Worm (Caenorhabditis elegans) whole organism, L1 larva: ENCODE measurements around the gene fil-1.
A peak's percentile ranks its signal among the peaks of the same experiment; 100 is the strongest.

Experiments used
- C16A3.4 ChIP-seq: fragments of 150-350 bp; optimal IDR thresholded peaks from 2 replicates; lab custom pipeline; 2014; ENCODE audit warnings: missing biosample characterization, missing genetic modification characterization
- F16B12.6 ChIP-seq: fragments of 150-350 bp; optimal IDR thresholded peaks from 2 replicates; lab custom pipeline; 2014; ENCODE audit warnings: missing biosample characterization, missing genetic modification characterization
- aly-2 ChIP-seq: fragments of 150-350 bp; optimal IDR thresholded peaks from 2 replicates; lab custom pipeline; 2014; ENCODE audit warnings: missing biosample characterization, missing genetic modification characterization
- ceh-82 ChIP-seq, 3 experiments: fragments of 150-350 bp in 1 of 3; sonication (generic microtip) in 2 of 3; optimal IDR thresholded peaks; 2 replicates each; lab custom pipeline; 2014 to 2017; ENCODE audit warnings: missing biosample characterization in 3 of 3, missing genetic modification characterization in 3 of 3
- dpl-1 ChIP-seq, 3 experiments: fragments of 150-350 bp in 2 of 3; sonication (generic microtip) in 1 of 3; optimal IDR thresholded peaks; 2 replicates each; lab custom pipeline; 2014 to 2017; ENCODE audit warnings: missing biosample characterization in 3 of 3, missing genetic modification characterization in 3 of 3, missing genetic modification reagents in 3 of 3
- dsc-1 ChIP-seq: sonication (generic microtip); optimal IDR thresholded peaks from 2 replicates; lab custom pipeline; 2016; ENCODE audit warnings: mild to moderate bottlenecking, missing genetic modification characterization, missing compliant biosample characterization
- efl-1 ChIP-seq, 4 experiments: fragments of 150-350 bp; optimal IDR thresholded peaks in 3 of 4; peaks in 1 of 4; 1 replicate in 1 of 4; 2 replicates in 3 of 4; lab custom pipeline; 2014; ENCODE audit warnings: missing biosample characterization in 2 of 4, missing genetic modification characterization in 2 of 4, missing genetic modification reagents in 2 of 4
- efl-3 ChIP-seq: fragments of 200-800 bp; sonication (Bioruptor generic); optimal IDR thresholded peaks from 2 replicates; lab custom pipeline; 2018; ENCODE audit warnings: mild to moderate bottlenecking, missing genetic modification characterization, missing compliant biosample characterization
- egl-13 ChIP-seq: sonication (generic microtip); optimal IDR thresholded peaks from 2 replicates; lab custom pipeline; 2016; ENCODE audit warnings: missing genotype, missing genetic modification reagents, missing genetic modification characterization, missing compliant biosample characterization
- egl-27 ChIP-seq, 2 experiments: fragments of 150-350 bp in 1 of 2; sonication (generic microtip); optimal IDR thresholded peaks; 3 replicates each; lab custom pipeline; 2017 to 2018; ENCODE audit warnings: missing biosample characterization in 2 of 2, missing genetic modification characterization in 2 of 2, missing genetic modification reagents in 2 of 2
- elt-3 ChIP-seq, 6 experiments: fragments of 150-350 bp in 1 of 6; sonication (generic microtip); optimal IDR thresholded peaks; 2 replicates each; lab custom pipeline; 2017 to 2018; ENCODE audit warnings: missing biosample characterization in 6 of 6, missing genetic modification characterization in 6 of 6, inconsistent platforms in 1 of 6
- ets-5 ChIP-seq: fragments of 200-800 bp; sonication (Bioruptor generic); IDR thresholded peaks from 2 replicates; pipeline ENCODE4 v1.3.6; 2022; ENCODE audit warnings: missing genetic modification characterization, missing compliant biosample characterization
- fkh-4 ChIP-seq: sonication (generic microtip); optimal IDR thresholded peaks from 2 replicates; lab custom pipeline; 2016; ENCODE audit warnings: missing compliant biosample characterization, missing genetic modification characterization, borderline replicate concordance
- fkh-8 ChIP-seq: sonication (generic microtip); optimal IDR thresholded peaks from 2 replicates; lab custom pipeline; 2016; ENCODE audit warnings: mild to moderate bottlenecking, missing genetic modification characterization, missing compliant biosample characterization
- hlh-17 ChIP-seq: fragments of 200-800 bp; sonication (Bioruptor generic); optimal IDR thresholded peaks from 2 replicates; lab custom pipeline; 2018; ENCODE audit warnings: missing genetic modification characterization, mild to moderate bottlenecking, missing compliant biosample characterization, moderate library complexity, borderline replicate concordance
- hpl-2 ChIP-seq: fragments of 150-350 bp; optimal IDR thresholded peaks from 2 replicates; lab custom pipeline; 2014; ENCODE audit warnings: missing biosample characterization, missing genetic modification reagents, missing genetic modification characterization
- isw-1 ChIP-seq: fragments of 200-800 bp; sonication (Bioruptor generic); IDR thresholded peaks from 2 replicates; pipeline ENCODE4 v1.3.6; 2022; ENCODE audit warnings: missing genetic modification characterization, missing compliant biosample characterization
- lin-15B ChIP-seq: fragments of 150-350 bp; sonication (generic microtip); optimal IDR thresholded peaks from 3 replicates; lab custom pipeline; 2014; ENCODE audit warnings: missing biosample characterization, missing genetic modification characterization
- lin-35 ChIP-seq, 2 experiments: fragments of 150-350 bp; optimal IDR thresholded peaks; 2 replicates each; lab custom pipeline; 2014; ENCODE audit warnings: missing biosample characterization in 2 of 2, missing genetic modification characterization in 2 of 2, missing genetic modification reagents in 2 of 2
- lin-39 ChIP-seq: fragments of 150-350 bp; optimal IDR thresholded peaks from 2 replicates; lab custom pipeline; 2014; ENCODE audit warnings: missing biosample characterization, missing genetic modification reagents, missing genetic modification characterization
- lir-3 ChIP-seq: sonication (generic microtip); optimal IDR thresholded peaks from 2 replicates; lab custom pipeline; 2016; ENCODE audit warnings: mild to moderate bottlenecking, missing genetic modification characterization, moderate library complexity, missing compliant biosample characterization; ENCODE audit not compliant: poor library complexity
- lsy-2 ChIP-seq, 2 experiments: fragments of 150-350 bp; optimal IDR thresholded peaks; 2 replicates each; lab custom pipeline; 2014; ENCODE audit warnings: missing biosample characterization in 2 of 2, missing genetic modification characterization in 2 of 2
- mef-2 ChIP-seq: fragments of 150-350 bp; optimal IDR thresholded peaks from 2 replicates; lab custom pipeline; 2014; ENCODE audit warnings: missing biosample characterization, missing genetic modification characterization
- mep-1 ChIP-seq: fragments of 150-350 bp; optimal IDR thresholded peaks from 2 replicates; lab custom pipeline; 2014; ENCODE audit warnings: missing biosample characterization, missing genetic modification characterization
- nhr-12 ChIP-seq: sonication (generic microtip); optimal IDR thresholded peaks from 2 replicates; lab custom pipeline; 2017; ENCODE audit warnings: missing biosample characterization, missing genetic modification characterization
- nhr-19 ChIP-seq: fragments of 200-800 bp; sonication (Bioruptor generic); conservative IDR thresholded peaks from 2 replicates; pipeline ENCODE4 v1.3.6; 2022; ENCODE audit warnings: missing genetic modification characterization, missing compliant biosample characterization
- nhr-20 ChIP-seq: sonication (generic microtip); optimal IDR thresholded peaks from 2 replicates; lab custom pipeline; 2016; ENCODE audit warnings: mild to moderate bottlenecking, missing genetic modification characterization, missing compliant biosample characterization
- nhr-47 ChIP-seq: sonication (generic microtip); optimal IDR thresholded peaks from 2 replicates; lab custom pipeline; 2016; ENCODE audit warnings: mild to moderate bottlenecking, missing genetic modification characterization, moderate library complexity, missing compliant biosample characterization
- nhr-71 ChIP-seq: sonication (generic microtip); optimal IDR thresholded peaks from 2 replicates; lab custom pipeline; 2016; ENCODE audit warnings: mild to moderate bottlenecking, missing genetic modification characterization, moderate library complexity, missing compliant biosample characterization
- nhr-85 ChIP-seq: sonication (generic microtip); peaks from one replicate; lab custom pipeline; 2016; ENCODE audit warnings: missing genetic modification characterization, inconsistent platforms, missing compliant biosample characterization
- nhr-90 ChIP-seq: sonication (generic microtip); optimal IDR thresholded peaks from 2 replicates; lab custom pipeline; 2016; ENCODE audit warnings: mild to moderate bottlenecking, missing genetic modification characterization, missing compliant biosample characterization; ENCODE audit not compliant: poor library complexity
- rnt-1 ChIP-seq: sonication (generic microtip); optimal IDR thresholded peaks from 2 replicates; lab custom pipeline; 2016; ENCODE audit warnings: mild to moderate bottlenecking, missing genetic modification characterization, moderate library complexity, missing compliant biosample characterization
- skn-1 ChIP-seq: fragments of 150-350 bp; optimal IDR thresholded peaks from 2 replicates; lab custom pipeline; 2014; ENCODE audit warnings: missing biosample characterization, missing genetic modification characterization
- snu-23 ChIP-seq: sonication (generic microtip); optimal IDR thresholded peaks from 2 replicates; lab custom pipeline; 2016; ENCODE audit warnings: missing genetic modification characterization, missing compliant biosample characterization
- sptf-1 ChIP-seq: fragments of 150-350 bp; optimal IDR thresholded peaks from 2 replicates; lab custom pipeline; 2014; ENCODE audit warnings: missing biosample characterization, missing genetic modification characterization
- swsn-7 ChIP-seq: sonication (generic microtip); optimal IDR thresholded peaks from 2 replicates; lab custom pipeline; 2016; ENCODE audit warnings: missing genetic modification characterization, missing compliant biosample characterization
- tbx-2 ChIP-seq: sonication (generic microtip); optimal IDR thresholded peaks from 2 replicates; lab custom pipeline; 2016; ENCODE audit warnings: missing genetic modification characterization, missing compliant biosample characterization
- tlp-1 ChIP-seq: fragments of 150-350 bp; optimal IDR thresholded peaks from 2 replicates; lab custom pipeline; 2014; ENCODE audit warnings: missing biosample characterization, missing genetic modification characterization
- unc-86 ChIP-seq: sonication (generic microtip); optimal IDR thresholded peaks from 2 replicates; lab custom pipeline; 2016; ENCODE audit warnings: missing genetic modification characterization, missing compliant biosample characterization
- xbp-1 ChIP-seq: sonication (generic microtip); optimal IDR thresholded peaks from 2 replicates; lab custom pipeline; 2016; ENCODE audit warnings: missing genetic modification characterization, missing compliant biosample characterization
- zag-1 ChIP-seq: fragments of 150-350 bp; optimal IDR thresholded peaks from 2 replicates; lab custom pipeline; 2014; ENCODE audit warnings: missing biosample characterization, missing genetic modification characterization

The fil-1 gene

DNA sequence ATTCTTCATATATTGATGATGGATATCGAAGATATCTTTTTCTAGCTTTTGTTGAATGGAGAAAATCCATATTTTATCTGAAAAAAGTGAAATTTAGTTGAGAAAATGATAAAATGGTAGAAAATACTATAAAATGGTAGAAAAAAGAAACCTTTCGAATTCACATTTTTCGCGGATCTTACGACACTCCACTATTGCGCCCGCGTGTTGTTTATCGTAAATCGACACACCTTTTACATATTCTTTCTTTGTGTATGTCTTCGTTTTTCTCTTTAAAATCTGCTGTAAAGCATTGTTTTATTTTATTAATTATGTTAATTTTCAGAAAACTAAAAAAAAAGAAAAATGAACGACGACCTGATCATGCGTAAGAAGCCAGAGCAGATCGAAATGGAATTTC is 2.8 kb upstream of the fil-1 start, which contains the start of the genes cdt-2 and T01C3.2:
Gene cdt-2, minus strand, starts transcription at position 284 of the 400 bp plus-strand sequence.
Gene T01C3.2, plus strand, starts transcription at position 326 of the 400 bp plus-strand sequence.
- TF ChIP-seq zag-1 (tag; lab: Kevin White, UChicago), result no peak
- TF ChIP-seq nhr-71 (tag; lab: Kevin White, UChicago), result peak; percentile 50
- TF ChIP-seq egl-13, result no peak
- TF ChIP-seq nhr-85 (tag; lab: Kevin White, UChicago), result peak; percentile 4
- TF ChIP-seq dsc-1 (tag; lab: Kevin White, UChicago), result peak; percentile 25
- TF ChIP-seq tlp-1 (tag; lab: Kevin White, UChicago), result no peak
- TF ChIP-seq tbx-2 (tag; lab: Kevin White, UChicago), result peak; percentile 22
- peak; percentile 16 for TF ChIP-seq nhr-90
- TF ChIP-seq fkh-8 (tag; lab: Kevin White, UChicago), result no peak
- no peak for TF ChIP-seq mef-2
- TF ChIP-seq nhr-12 (tag; lab: Kevin White, UChicago), result no peak
- no peak for TF ChIP-seq efl-3 (GFP tag; lab: Kevin White, UChicago)
- peak; percentile 17 for TF ChIP-seq F16B12.6
- TF ChIP-seq nhr-47 (tag; lab: Kevin White, UChicago), result peak; percentile 48
- peak; percentile 56 for TF ChIP-seq snu-23 (GFP tag; lab: Kevin White, UChicago)
- no peak for TF ChIP-seq ets-5 (GFP tag; lab: Robert Waterston, UW)
- TF ChIP-seq xbp-1 (tag; lab: Kevin White, UChicago), result peak; percentile 33
- peak in 1 of 6 experiments; percentile 7 for TF ChIP-seq elt-3 (tag; optimal IDR thresholded peaks at IDR 0.05; lab: Kevin White, UChicago)
- TF ChIP-seq aly-2 (tag; lab: Kevin White, UChicago), result no peak
- peak; percentile 26 to 86 for TF ChIP-seq efl-1 (optimal IDR thresholded peaks at IDR 0.05; lab: Kevin White, UChicago)
- TF ChIP-seq efl-1 (GFP tag; optimal IDR thresholded peaks at IDR 0.05 in 1 of 2; lab: Kevin White, UChicago), result peak; percentile 87 to 98
- TF ChIP-seq C16A3.4 (tag; lab: Kevin White, UChicago), result peak; percentile 18
- TF ChIP-seq lsy-2 (tag; optimal IDR thresholded peaks at IDR 0.05; lab: Kevin White, UChicago), result peak; percentile 53 to 74
- TF ChIP-seq hlh-17, result no peak
- peak; percentile 35 for TF ChIP-seq nhr-20
- no peak for TF ChIP-seq hpl-2 (GFP tag; lab: Kevin White, UChicago)
- peak; percentile 76 to 89 (median 85) for TF ChIP-seq dpl-1 (GFP tag; optimal IDR thresholded peaks at IDR 0.05; lab: Kevin White, UChicago)
- peak in 2 of 3 experiments; percentile 29 to 44 for TF ChIP-seq ceh-82 (tag; optimal IDR thresholded peaks at IDR 0.05; lab: Kevin White, UChicago)
- TF ChIP-seq swsn-7 (tag; lab: Kevin White, UChicago), result peak; percentile 43
- TF ChIP-seq unc-86 (tag; lab: Kevin White, UChicago), result peak; percentile 12
- peak; percentile 9; the same call in 1 of the 2 replicates for TF ChIP-seq nhr-19 (GFP tag; lab: Robert Waterston, UW)
- TF ChIP-seq sptf-1 (tag; lab: Kevin White, UChicago), result no peak
- TF ChIP-seq skn-1 (tag; lab: Kevin White, UChicago), result peak; percentile 23
- no peak for TF ChIP-seq mep-1 (tag; lab: Kevin White, UChicago)
- peak; percentile 40 for TF ChIP-seq rnt-1 (tag; lab: Kevin White, UChicago)
- TF ChIP-seq fkh-4 (tag; lab: Kevin White, UChicago), result no peak
- no peak for TF ChIP-seq lir-3 (tag; lab: Kevin White, UChicago)
- TF ChIP-seq lin-15B (tag; lab: Kevin White, UChicago), result peak; percentile 24
- TF ChIP-seq lin-35 (GFP tag; optimal IDR thresholded peaks at IDR 0.05; lab: Kevin White, UChicago), result peak; percentile 82 to 92
- no peak; the same call in 1 of the 2 replicates for TF ChIP-seq isw-1 (GFP tag; lab: Robert Waterston, UW)
- TF ChIP-seq lin-39 (tag; lab: Kevin White, UChicago), result no peak

DNA sequence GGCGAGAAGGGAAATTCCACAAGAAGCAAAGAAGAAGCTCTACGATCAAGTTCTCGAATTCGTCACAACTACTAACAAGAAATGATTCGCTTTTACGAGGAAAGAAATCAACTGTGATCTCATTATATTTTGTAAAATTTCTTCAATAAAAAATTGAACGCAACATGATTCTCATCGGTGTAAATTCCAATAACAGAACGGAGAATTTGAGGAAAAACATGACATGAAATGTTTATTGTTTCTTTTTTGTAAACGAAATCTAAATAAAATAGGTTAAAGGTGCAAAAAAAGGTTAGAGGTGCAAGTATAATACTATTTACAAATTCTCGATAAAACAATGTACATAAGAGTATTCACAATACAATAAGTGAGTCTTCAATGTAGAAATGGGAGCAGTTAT is 2.1 kb upstream of the fil-1 start:
- TF ChIP-seq egl-27 (tag; optimal IDR thresholded peaks at IDR 0.05; lab: Kevin White, UChicago) (no peak), aly-2 (tag; lab: Kevin White, UChicago) (no peak), efl-1 (optimal IDR thresholded peaks at IDR 0.05; lab: Kevin White, UChicago) (no peak), efl-1 (GFP tag; optimal IDR thresholded peaks at IDR 0.05 in 1 of 2; lab: Kevin White, UChicago) (peak in 1 of 2 experiments; percentile 45)
